Fruit fly (Drosophila melanogaster) whole organism, wandering third instar larva: ENCODE results near the gene CG42460.

Experiments
- CrebA ChIP-seq: fragments of 200-800 bp; sonication (Bioruptor generic); optimal IDR thresholded peaks from 2 replicates; lab custom pipeline; 2016; ENCODE audit warnings: missing biosample characterization, mild to moderate bottlenecking, missing genetic modification characterization, borderline replicate concordance
- Hr83 ChIP-seq: fragments of 200-300 bp; sonication (Bioruptor generic); optimal IDR thresholded peaks from 2 replicates; lab custom pipeline; 2016; ENCODE audit warnings: missing biosample characterization, mild to moderate bottlenecking, missing genetic modification characterization, moderate library complexity; ENCODE audit not compliant: poor library complexity, severe bottlenecking
- Myc ChIP-seq: fragments of >200 bp; optimal IDR thresholded peaks from 2 replicates; lab custom pipeline; 2017
- Sp1 ChIP-seq: fragments of 200-800 bp; sonication (Bioruptor generic); optimal IDR thresholded peaks from 3 replicates; lab custom pipeline; 2019; ENCODE audit warnings: missing biosample characterization, mild to moderate bottlenecking, missing genetic modification characterization, moderate library complexity
- br ChIP-seq: fragments of 200-800 bp; sonication (Bioruptor generic); optimal IDR thresholded peaks from 2 replicates; lab custom pipeline; 2016; ENCODE audit warnings: missing biosample characterization, missing genetic modification characterization
- fru ChIP-seq: fragments of 200-800 bp; sonication (Bioruptor generic); optimal IDR thresholded peaks from 3 replicates; lab custom pipeline; 2016; ENCODE audit warnings: missing biosample characterization, mild to moderate bottlenecking, missing genetic modification characterization
- h ChIP-seq: fragments of 200-800 bp; sonication (Bioruptor generic); optimal IDR thresholded peaks from 3 replicates; lab custom pipeline; 2016; ENCODE audit warnings: missing biosample characterization, mild to moderate bottlenecking, missing genetic modification characterization
- lola ChIP-seq: fragments of >200 bp; optimal IDR thresholded peaks from 2 replicates; lab custom pipeline; 2017; ENCODE audit warnings: missing biosample characterization, missing genetic modification characterization
- psq ChIP-seq: fragments of 200-800 bp; sonication (Bioruptor generic); optimal IDR thresholded peaks from 3 replicates; lab custom pipeline; 2017; ENCODE audit warnings: missing biosample characterization, mild to moderate bottlenecking, missing genetic modification characterization, moderate library complexity

dm6 chr2L:3371340-3371739, 17.0 kb downstream of the CG42460 start:
- no peak for TF ChIP-seq Hr83
- TF ChIP-seq CrebA, result no peak
- no peak for TF ChIP-seq br (GFP tag; lab: Kevin White, UChicago)
- no peak for TF ChIP-seq lola (GFP tag; lab: Kevin White, UChicago)
- TF ChIP-seq Sp1 (GFP tag; lab: Kevin White, UChicago), result no peak
- no peak for TF ChIP-seq fru
- TF ChIP-seq Myc (lab: Kevin White, UChicago), result no peak
- no peak for TF ChIP-seq h
- TF ChIP-seq psq, result no peak
